Worm (Caenorhabditis elegans): Measurements from ENCODE around the gene str-124.

The str-124 gene

ce11 chrX:12826782-12827181 lies 39.1 kb downstream of the str-124 start:
- no peak for TF ChIP-seq C08G9.2 (tag; optimal IDR thresholded peaks at IDR 0.05)

ce11 chrX:12827741-12828408 lies 40.2 kb downstream of the str-124 start:
- no peak for TF ChIP-seq ceh-2 (tag; optimal IDR thresholded peaks at IDR 0.05)
- TF ChIP-seq pax-1 (tag; optimal IDR thresholded peaks at IDR 0.05): no peak
- TF ChIP-seq ceh-9 (tag; optimal IDR thresholded peaks at IDR 0.05): no peak
- no peak for TF ChIP-seq sox-4 (tag; optimal IDR thresholded peaks at IDR 0.05)
- no peak for TF ChIP-seq pqm-1 (tag; optimal IDR thresholded peaks at IDR 0.05)
- TF ChIP-seq ref-2 (tag; optimal IDR thresholded peaks at IDR 0.05): no peak
- no peak for TF ChIP-seq dve-1 (tag; optimal IDR thresholded peaks at IDR 0.05)
- TF ChIP-seq pag-3 (tag; optimal IDR thresholded peaks at IDR 0.05; ENCODE audit: borderline replicate concordance): no peak
- TF ChIP-seq gmeb-2 (tag; optimal IDR thresholded peaks at IDR 0.05): no peak
- no peak for TF ChIP-seq dmd-4 (tag; optimal IDR thresholded peaks at IDR 0.05; ENCODE audit: borderline replicate concordance)
- TF ChIP-seq ceh-34 (tag; optimal IDR thresholded peaks at IDR 0.05): no peak
- TF ChIP-seq nfya-1 (tag; optimal IDR thresholded peaks at IDR 0.05): no peak
- TF ChIP-seq ztf-16 (tag; optimal IDR thresholded peaks at IDR 0.05): no peak
- TF ChIP-seq ets-4 (tag; optimal IDR thresholded peaks at IDR 0.05): no peak
- no peak for TF ChIP-seq sox-2 (GFP tag; IDR thresholded peaks at IDR 0.05)
- no peak for TF ChIP-seq ceh-18 (tag; optimal IDR thresholded peaks at IDR 0.05)
- TF ChIP-seq elt-4 (tag; optimal IDR thresholded peaks at IDR 0.05): no peak

ce11 chrX:12829055-12829454 lies 41.3 kb downstream of the str-124 start:
- TF ChIP-seq tbx-2 (tag; optimal IDR thresholded peaks at IDR 0.05) (no peak), ceh-18 (tag; optimal IDR thresholded peaks at IDR 0.05) (no peak)

ce11 chrX:12834848-12835247 lies 47.1 kb downstream of the str-124 start:
- TF ChIP-seq elt-2 (tag; optimal IDR thresholded peaks at IDR 0.05) (peak; percentile 35), hlh-30 (tag; optimal IDR thresholded peaks at IDR 0.05; ENCODE audit: insufficient read depth) (no peak)
